Worm (Caenorhabditis elegans) whole organism, L4 larva: ENCODE measurements around the gene Y40B10A.11.

Experiments
- F10B5.3 ChIP-seq: sonication (generic microtip); optimal IDR thresholded peaks from 2 replicates; lab custom pipeline; 2016; ENCODE audit warnings: mild to moderate bottlenecking, missing genetic modification characterization, missing compliant biosample characterization
- F26F4.8 ChIP-seq: fragments of 200-800 bp; sonication (Bioruptor generic); conservative IDR thresholded peaks from 2 replicates; pipeline ENCODE4 v1.3.6; 2022; ENCODE audit warnings: missing genetic modification characterization, missing compliant biosample characterization
- F37D6.2 ChIP-seq: sonication (generic microtip); optimal IDR thresholded peaks from 2 replicates; lab custom pipeline; 2016; ENCODE audit warnings: mild to moderate bottlenecking, missing genetic modification characterization, missing compliant biosample characterization
- R02D3.7 ChIP-seq: fragments of 150-350 bp; sonication (generic microtip); optimal IDR thresholded peaks from 3 replicates; lab custom pipeline; 2014; ENCODE audit warnings: missing biosample characterization, missing genetic modification characterization
- T20F7.1 ChIP-seq: fragments of 200-800 bp; sonication (Bioruptor generic); optimal IDR thresholded peaks from 2 replicates; lab custom pipeline; 2018; ENCODE audit warnings: mild to moderate bottlenecking, missing genetic modification characterization, missing compliant biosample characterization
- T26A8.4 ChIP-seq: fragments of 200-800 bp; sonication (Bioruptor generic); IDR thresholded peaks from 2 replicates; pipeline ENCODE4 v1.3.6; 2022; ENCODE audit warnings: missing genetic modification characterization, missing compliant biosample characterization
- Y105C5A.15 ChIP-seq: fragments of 200-800 bp; sonication (Bioruptor generic); IDR thresholded peaks from 2 replicates; pipeline ENCODE4 v1.3.6; 2022; ENCODE audit warnings: missing genetic modification characterization, missing compliant biosample characterization
- Y48G9A.11 ChIP-seq: fragments of 200-800 bp; sonication (Bioruptor generic); IDR thresholded peaks from 2 replicates; pipeline ENCODE4 v1.3.6; 2022; ENCODE audit warnings: missing genetic modification reagents, missing genetic modification characterization, missing compliant biosample characterization
- Y75B8A.6 ChIP-seq: fragments of 200-800 bp; sonication (Bioruptor generic); IDR thresholded peaks from 2 replicates; pipeline ENCODE4 v1.3.6; 2022; ENCODE audit warnings: missing genetic modification reagents, missing genetic modification characterization, missing compliant biosample characterization
- ZK546.5 ChIP-seq, 2 experiments: sonication (generic microtip); optimal IDR thresholded peaks; 2 replicates each; lab custom pipeline; 2017; ENCODE audit warnings: missing biosample characterization in 2 of 2, missing genetic modification characterization in 2 of 2
- ama-1 ChIP-seq: fragments of 150-350 bp; optimal IDR thresholded peaks from 2 replicates; lab custom pipeline; 2014; ENCODE audit warnings: inconsistent platforms, mixed read lengths
- attf-4 ChIP-seq: sonication (generic microtip); optimal IDR thresholded peaks from 3 replicates; lab custom pipeline; 2017; ENCODE audit warnings: missing biosample characterization, missing genetic modification characterization
- ceh-28 ChIP-seq: fragments of 150-350 bp; optimal IDR thresholded peaks from 2 replicates; lab custom pipeline; 2014; ENCODE audit warnings: missing biosample characterization, missing genetic modification reagents, missing genetic modification characterization
- cey-2 ChIP-seq: sonication (generic microtip); optimal IDR thresholded peaks from 3 replicates; lab custom pipeline; 2017; ENCODE audit warnings: missing genetic modification characterization, mild to moderate bottlenecking, missing compliant biosample characterization, antibody characterized with exemption, borderline replicate concordance; ENCODE audit not compliant: insufficient read depth
- daf-12 ChIP-seq: fragments of 150-350 bp; optimal IDR thresholded peaks from 2 replicates; lab custom pipeline; 2014; ENCODE audit warnings: missing biosample characterization, missing genetic modification reagents, missing genetic modification characterization
- dpl-1 ChIP-seq: fragments of 150-350 bp; optimal IDR thresholded peaks from 2 replicates; lab custom pipeline; 2014; ENCODE audit warnings: missing biosample characterization, missing genetic modification reagents, missing genetic modification characterization
- dve-1 ChIP-seq: sonication (generic microtip); optimal IDR thresholded peaks from 2 replicates; lab custom pipeline; 2017; ENCODE audit warnings: antibody characterized with exemption, mild to moderate bottlenecking, missing genetic modification characterization, missing compliant biosample characterization; ENCODE audit not compliant: insufficient read depth
- fkh-10 ChIP-seq: fragments of 150-350 bp; optimal IDR thresholded peaks from 2 replicates; lab custom pipeline; 2014; ENCODE audit warnings: missing biosample characterization, missing genetic modification reagents, missing genetic modification characterization
- lim-7 ChIP-seq: fragments of 200-800 bp; sonication (Bioruptor generic); IDR thresholded peaks from 2 replicates; pipeline ENCODE4 v1.3.6; 2022; ENCODE audit warnings: missing genetic modification characterization, missing compliant biosample characterization
- madf-9 ChIP-seq: fragments of 200-800 bp; sonication (Bioruptor generic); conservative IDR thresholded peaks from 2 replicates; pipeline ENCODE4 v1.3.6; 2022; ENCODE audit warnings: missing genetic modification reagents, missing genetic modification characterization, missing compliant biosample characterization
- mdt-29 ChIP-seq: fragments of 200-800 bp; sonication (Bioruptor generic); IDR thresholded peaks from 2 replicates; pipeline ENCODE4 v1.3.6; 2022; ENCODE audit warnings: missing genetic modification reagents, missing genetic modification characterization, missing compliant biosample characterization
- mes-2 ChIP-seq: sonication (generic microtip); optimal IDR thresholded peaks from 2 replicates; lab custom pipeline; 2016; ENCODE audit warnings: missing genotype, mild to moderate bottlenecking, missing genetic modification characterization, missing compliant biosample characterization; ENCODE audit not compliant: poor library complexity, severe bottlenecking
- mxl-2 ChIP-seq: fragments of 200-800 bp; sonication (Bioruptor generic); conservative IDR thresholded peaks from 2 replicates; pipeline ENCODE4 v1.3.6; 2022; ENCODE audit warnings: missing genetic modification reagents, missing genetic modification characterization, missing compliant biosample characterization
- nhr-111 ChIP-seq: fragments of 200-800 bp; sonication (Bioruptor generic); optimal IDR thresholded peaks from 2 replicates; lab custom pipeline; 2018; ENCODE audit warnings: mild to moderate bottlenecking, missing genetic modification characterization, missing compliant biosample characterization
- nhr-237 ChIP-seq: sonication (generic microtip); optimal IDR thresholded peaks from 2 replicates; lab custom pipeline; 2017; ENCODE audit warnings: missing biosample characterization, missing genetic modification characterization
- nhr-48 ChIP-seq: sonication (generic microtip); optimal IDR thresholded peaks from 2 replicates; lab custom pipeline; 2016; ENCODE audit warnings: mild to moderate bottlenecking, missing genetic modification characterization, missing compliant biosample characterization
- nhr-6 ChIP-seq: fragments of 150-350 bp; optimal IDR thresholded peaks from 2 replicates; lab custom pipeline; 2014; ENCODE audit warnings: missing biosample characterization, missing genetic modification characterization
- nhr-76 ChIP-seq: fragments of 150-350 bp; optimal IDR thresholded peaks from 2 replicates; lab custom pipeline; 2014; ENCODE audit warnings: missing biosample characterization, missing genetic modification characterization
- set-16 ChIP-seq: fragments of 200-800 bp; sonication (Bioruptor generic); IDR thresholded peaks from 2 replicates; pipeline ENCODE4 v1.3.6; 2022; ENCODE audit warnings: missing genetic modification reagents, missing genetic modification characterization, missing compliant biosample characterization
- skn-1 ChIP-seq: fragments of 150-350 bp; optimal IDR thresholded peaks from 2 replicates; lab custom pipeline; 2014; ENCODE audit warnings: missing biosample characterization, missing genetic modification characterization
- spr-1 ChIP-seq: sonication (generic microtip); optimal IDR thresholded peaks from 2 replicates; lab custom pipeline; 2016; ENCODE audit warnings: mild to moderate bottlenecking, missing genetic modification characterization, missing compliant biosample characterization
- spr-3 ChIP-seq: fragments of 200-800 bp; sonication (Bioruptor generic); optimal IDR thresholded peaks from 2 replicates; lab custom pipeline; 2018; ENCODE audit warnings: mild to moderate bottlenecking, missing genetic modification characterization, missing compliant biosample characterization
- tag-97 ChIP-seq: fragments of 200-800 bp; sonication (Bioruptor generic); IDR thresholded peaks from 2 replicates; pipeline ENCODE4 v1.3.6; 2022; ENCODE audit warnings: missing genetic modification characterization, missing compliant biosample characterization
- unc-62 ChIP-seq, 3 experiments: fragments of 150-350 bp in 1 of 3; sonication (generic microtip); optimal IDR thresholded peaks in 2 of 3; peaks in 1 of 3; 1 replicate in 1 of 3; 2 replicates in 2 of 3; lab custom pipeline; 2014 to 2017; ENCODE audit warnings: missing biosample characterization in 3 of 3, missing genetic modification characterization in 3 of 3, missing genetic modification reagents in 3 of 3, missing genotype in 1 of 3
- vab-7 ChIP-seq: fragments of 200-800 bp; sonication (Bioruptor generic); IDR thresholded peaks from 2 replicates; pipeline ENCODE4 v1.3.6; 2022; ENCODE audit warnings: missing genetic modification reagents, missing genetic modification characterization, missing compliant biosample characterization
- zfp-2 ChIP-seq: sonication (generic microtip); optimal IDR thresholded peaks from 2 replicates; lab custom pipeline; 2016; ENCODE audit warnings: mild to moderate bottlenecking, missing genetic modification characterization, missing compliant biosample characterization
- zip-2 ChIP-seq: fragments of 150-350 bp; optimal IDR thresholded peaks from 2 replicates; lab custom pipeline; 2014; ENCODE audit warnings: missing biosample characterization, missing genetic modification characterization

The Y40B10A.11 gene

ce11 chrV:2051507-2051906 lies at the start of gene Y40B10A.11:
Gene Y40B10A.11, minus strand, starts transcription at chrV:2051607.
- no peak for TF ChIP-seq R02D3.7
- no peak for TF ChIP-seq F10B5.3 (tag; lab: Kevin White, UChicago)
- no peak for TF ChIP-seq nhr-111 (GFP tag; lab: Kevin White, UChicago)
- TF ChIP-seq vab-7 (GFP tag; lab: Robert Waterston, UW) = no peak
- TF ChIP-seq dpl-1 (GFP tag; lab: Kevin White, UChicago) = no peak
- no peak for TF ChIP-seq Y75B8A.6
- no peak for TF ChIP-seq F37D6.2 (tag; lab: Kevin White, UChicago)
- no peak for TF ChIP-seq fkh-10 (GFP tag; lab: Kevin White, UChicago)
- no peak for TF ChIP-seq lim-7 (GFP tag; lab: Robert Waterston, UW)
- TF ChIP-seq mxl-2 (GFP tag; lab: Robert Waterston, UW) = no peak
- no peak for TF ChIP-seq zip-2 (tag; lab: Kevin White, UChicago)
- no peak for TF ChIP-seq mes-2 (tag; lab: Kevin White, UChicago)
- no peak for TF ChIP-seq skn-1 (tag; lab: Kevin White, UChicago)
- no peak for TF ChIP-seq set-16 (GFP tag; lab: Robert Waterston, UW)
- no peak for TF ChIP-seq zfp-2 (tag; lab: Kevin White, UChicago)
- no peak for TF ChIP-seq T26A8.4
- TF ChIP-seq madf-9 (GFP tag; lab: Robert Waterston, UW) = no peak
- no peak for TF ChIP-seq cey-2 (tag; lab: Kevin White, UChicago)
- TF ChIP-seq nhr-6 (tag; lab: Kevin White, UChicago) = no peak

DNA sequence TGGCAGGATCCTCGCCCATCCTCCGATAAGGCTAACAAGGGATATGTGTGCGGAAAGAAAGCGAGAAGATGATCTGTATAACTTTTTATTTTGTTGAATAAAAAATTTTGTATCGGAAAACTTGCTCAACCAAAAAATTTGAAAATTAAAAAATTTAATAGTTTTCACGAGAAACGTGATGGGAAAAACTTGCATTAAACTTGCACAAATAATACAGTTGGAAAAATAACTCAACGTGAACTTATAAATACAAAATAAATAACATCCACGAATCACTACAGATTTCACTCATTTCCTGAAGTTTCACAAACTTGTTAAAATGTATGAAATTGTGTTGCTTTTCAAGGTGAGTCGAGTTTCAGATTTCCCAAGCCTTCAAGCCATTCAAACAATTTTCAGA lies 47.6 kb upstream of the Y40B10A.11 start, which contains the start of gene F36F12.7:
F36F12.7 (plus strand) TSS at position 301 of the 400 bp plus-strand sequence.
- TF ChIP-seq ZK546.5 (tag; optimal IDR thresholded peaks at IDR 0.05; lab: Kevin White, UChicago) (no peak), dve-1 (no peak), Y48G9A.11 (no peak), vab-7 (GFP tag; lab: Robert Waterston, UW) (no peak), spr-3 (GFP tag; lab: Kevin White, UChicago) (no peak), spr-1 (tag; lab: Kevin White, UChicago) (no peak), tag-97 (no peak), dpl-1 (GFP tag; lab: Kevin White, UChicago) (no peak), zip-2 (tag; lab: Kevin White, UChicago) (no peak), ama-1 (lab: Kevin White, UChicago) (no peak), T20F7.1 (GFP tag; lab: Kevin White, UChicago) (no peak), ceh-28 (tag; lab: Kevin White, UChicago) (no peak), mdt-29 (GFP tag; lab: Robert Waterston, UW) (no peak), F26F4.8 (no peak), daf-12 (tag; lab: Kevin White, UChicago) (no peak), nhr-237 (tag; lab: Kevin White, UChicago) (no peak), set-16 (GFP tag; lab: Robert Waterston, UW) (no peak), nhr-76 (no peak), attf-4 (tag; lab: Kevin White, UChicago) (no peak), nhr-48 (tag; lab: Kevin White, UChicago) (no peak)

DNA sequence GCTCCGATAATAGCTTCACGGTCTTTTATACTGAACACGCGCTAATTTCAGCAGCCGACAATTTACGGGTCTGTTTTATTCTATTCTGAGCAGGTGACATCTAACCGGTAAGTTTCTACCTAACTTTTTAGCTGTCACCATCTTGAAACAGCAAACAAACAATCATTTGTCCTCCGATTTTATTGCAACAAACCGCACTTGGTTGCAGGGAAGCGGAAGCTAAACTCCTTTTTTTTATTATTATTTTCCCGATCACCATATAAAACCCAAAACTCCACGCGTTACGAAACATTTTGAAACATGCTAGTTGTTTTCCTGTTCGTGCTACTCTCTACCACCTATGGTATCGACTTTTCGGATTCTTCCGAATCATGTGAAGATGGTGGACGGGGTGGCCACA lies 46.2 kb upstream of the Y40B10A.11 start, which contains the start of gene clec-208:
clec-208 (plus strand) TSS at position 301 of the 400 bp plus-strand sequence.
- no peak for TF ChIP-seq unc-62 (GFP tag; optimal IDR thresholded peaks at IDR 0.05 in 1 of 2; lab: Kevin White, UChicago)
- no peak for TF ChIP-seq unc-62 (tag; optimal IDR thresholded peaks at IDR 0.05; lab: Kevin White, UChicago)
- TF ChIP-seq Y105C5A.15 (GFP tag; lab: Robert Waterston, UW) = no peak
- TF ChIP-seq ZK546.5 (tag; optimal IDR thresholded peaks at IDR 0.05; lab: Kevin White, UChicago) = no peak
